Fruit fly (Drosophila melanogaster): ENCODE data around the gene CG5177.

Gene CG5177

dm6 chr2L:7409602-7410001 is 4.6 kb downstream of the CG5177 start, which contains the start of gene CG5181 (continued):
- TF ChIP-seq Xrp1 (GFP tag; IDR thresholded peaks at IDR 0.05) (no peak), CG3726 (GFP tag; IDR thresholded peaks at IDR 0.05) (no peak), peb (GFP tag; IDR thresholded peaks at IDR 0.05) (no peak), oc (tag; optimal IDR thresholded peaks at IDR 0.05) (no peak), CG13894 (tag; optimal IDR thresholded peaks at IDR 0.05) (no peak), CG17186 (GFP tag; optimal IDR thresholded peaks at IDR 0.05) (no peak), PHDP (tag; optimal IDR thresholded peaks at IDR 0.05) (no peak), CG17612 (GFP tag; IDR thresholded peaks at IDR 0.05) (no peak), schlank (tag; optimal IDR thresholded peaks at IDR 0.05) (no peak), slbo (GFP tag; IDR thresholded peaks at IDR 0.05) (no peak), CG12104 (GFP tag; optimal IDR thresholded peaks at IDR 0.05) (no peak), MTF-1 (GFP tag; optimal IDR thresholded peaks at IDR 0.05; ENCODE audit: borderline replicate concordance) (no peak), ab (GFP tag; optimal IDR thresholded peaks at IDR 0.05) (no peak), CG13287 (GFP tag; IDR thresholded peaks at IDR 0.05; ENCODE audit: partially characterized antibody) (peak; percentile 32; the same call in 1 of the 2 replicates), Ravus (GFP tag; IDR thresholded peaks at IDR 0.05) (no peak), MESR4 (GFP tag; optimal IDR thresholded peaks at IDR 0.05) (peak; percentile 25), bigmax (GFP tag; optimal IDR thresholded peaks at IDR 0.05) (no peak), pan (optimal IDR thresholded peaks at IDR 0.05) (no peak), pan (GFP tag; optimal IDR thresholded peaks at IDR 0.05 in 1 of 2, IDR thresholded peaks at IDR 0.05 in 1 of 2) (no peak), Dbx (GFP tag; IDR thresholded peaks at IDR 0.05) (no peak), CG9797 (GFP tag; optimal IDR thresholded peaks at IDR 0.05) (peak; percentile 49), Fer2 (tag; optimal IDR thresholded peaks at IDR 0.05) (no peak), CG31441 (GFP tag; IDR thresholded peaks at IDR 0.05) (no peak), CG9876 (GFP tag; optimal IDR thresholded peaks at IDR 0.05) (no peak), CG1233 (GFP tag; optimal IDR thresholded peaks at IDR 0.05) (no peak), crol (GFP tag; IDR thresholded peaks at IDR 0.05) (no peak), en (GFP tag; optimal IDR thresholded peaks at IDR 0.05) (no peak), br (optimal IDR thresholded peaks at IDR 0.05) (no peak), MBD-R2 (GFP tag; IDR thresholded peaks at IDR 0.05) (peak; percentile 80), CG15011 (GFP tag; optimal IDR thresholded peaks at IDR 0.05) (no peak), ssp (GFP tag; IDR thresholded peaks at IDR 0.05) (no peak), CHES-1-like (GFP tag; optimal IDR thresholded peaks at IDR 0.05) (no peak), CG10462 (GFP tag; optimal IDR thresholded peaks at IDR 0.05) (no peak), nom (GFP tag; optimal IDR thresholded peaks at IDR 0.05) (no peak), ems (GFP tag; optimal IDR thresholded peaks at IDR 0.05) (no peak), Dad (GFP tag; optimal IDR thresholded peaks at IDR 0.05) (no peak), Lim3 (GFP tag; IDR thresholded peaks at IDR 0.05) (no peak), Oaz (GFP tag; IDR thresholded peaks at IDR 0.05) (no peak), Lhr (GFP tag; optimal IDR thresholded peaks at IDR 0.05) (no peak), CG13424 (tag; optimal IDR thresholded peaks at IDR 0.05) (no peak), HLH4C (GFP tag; IDR thresholded peaks at IDR 0.05; ENCODE audit: partially characterized antibody) (no peak), CG2199 (GFP tag; IDR thresholded peaks at IDR 0.05) (no peak), Jarid2 (GFP tag; optimal IDR thresholded peaks at IDR 0.05) (no peak), HLH54F (GFP tag; optimal IDR thresholded peaks at IDR 0.05) (no peak), Eip74EF (GFP tag; optimal IDR thresholded peaks at IDR 0.05) (no peak), CG30403 (GFP tag; optimal IDR thresholded peaks at IDR 0.05) (no peak), CG15479 (GFP tag; optimal IDR thresholded peaks at IDR 0.05) (no peak), CG34224 (GFP tag; IDR thresholded peaks at IDR 0.05; ENCODE audit: partially characterized antibody) (no peak), Tbp (GFP tag; optimal IDR thresholded peaks at IDR 0.05) (no peak), CG10431 (GFP tag; optimal IDR thresholded peaks at IDR 0.05) (no peak), Pdp1 (GFP tag; optimal IDR thresholded peaks at IDR 0.05) (no peak), CG18262 (tag; optimal IDR thresholded peaks at IDR 0.05) (no peak)

Measured in whole organism, embryonic.